Worm (Caenorhabditis elegans) whole organism, L3 larva: Measurements from ENCODE around the gene T12E12.6.
A peak's percentile ranks its signal among the peaks of the same experiment; 100 is the strongest.

Experiments
- ZK546.5 ChIP-seq: sonication (generic microtip); optimal IDR thresholded peaks from 2 replicates; lab custom pipeline; 2017; ENCODE audit warnings: missing biosample characterization, missing genetic modification characterization
- ama-1 ChIP-seq: fragments of 150-350 bp; optimal IDR thresholded peaks from 2 replicates; lab custom pipeline; 2018
- ceh-16 ChIP-seq: sonication (generic microtip); optimal IDR thresholded peaks from 2 replicates; lab custom pipeline; 2017; ENCODE audit warnings: missing biosample characterization, missing genetic modification characterization
- ceh-28 ChIP-seq: fragments of 150-350 bp; optimal IDR thresholded peaks from 2 replicates; lab custom pipeline; 2014; ENCODE audit warnings: missing biosample characterization, missing genetic modification reagents, missing genetic modification characterization
- ceh-9 ChIP-seq: sonication (generic microtip); optimal IDR thresholded peaks from 2 replicates; lab custom pipeline; 2018; ENCODE audit warnings: missing biosample characterization, missing genetic modification characterization
- daf-12 ChIP-seq: fragments of 150-350 bp; optimal IDR thresholded peaks from 2 replicates; lab custom pipeline; 2014; ENCODE audit warnings: missing biosample characterization, missing genetic modification reagents, missing genetic modification characterization
- egl-5 ChIP-seq: fragments of 150-350 bp; optimal IDR thresholded peaks from 2 replicates; lab custom pipeline; 2017; ENCODE audit warnings: missing biosample characterization, missing genetic modification reagents, missing genetic modification characterization, inconsistent platforms
- elt-1 ChIP-seq: fragments of 150-350 bp; optimal IDR thresholded peaks from 2 replicates; lab custom pipeline; 2014; ENCODE audit warnings: missing biosample characterization, missing genetic modification characterization
- elt-2 ChIP-seq: sonication (generic microtip); optimal IDR thresholded peaks from 2 replicates; lab custom pipeline; 2016; ENCODE audit warnings: missing genetic modification reagents, mild to moderate bottlenecking, missing genetic modification characterization, missing compliant biosample characterization
- elt-3 ChIP-seq, 3 experiments: fragments of 150-350 bp in 1 of 3; sonication (generic microtip) in 2 of 3; optimal IDR thresholded peaks; 2 replicates in 2 of 3; 4 replicates in 1 of 3; lab custom pipeline; 2014 to 2017; ENCODE audit warnings: missing biosample characterization in 3 of 3, missing genetic modification characterization in 3 of 3
- eor-1 ChIP-seq, 2 experiments: fragments of 150-350 bp; optimal IDR thresholded peaks; 2 replicates each; lab custom pipeline; 2014 to 2018; ENCODE audit warnings: missing biosample characterization in 2 of 2, missing genetic modification characterization in 2 of 2
- fkh-2 ChIP-seq: fragments of 150-350 bp; optimal IDR thresholded peaks from 2 replicates; lab custom pipeline; 2014; ENCODE audit warnings: missing biosample characterization, missing genetic modification reagents, missing genetic modification characterization
- jun-1 ChIP-seq: fragments of 150-350 bp; optimal IDR thresholded peaks from 2 replicates; lab custom pipeline; 2014; ENCODE audit warnings: missing biosample characterization, missing genetic modification reagents, missing genetic modification characterization
- lin-15B ChIP-seq: fragments of 150-350 bp; optimal IDR thresholded peaks from 2 replicates; lab custom pipeline; 2014; ENCODE audit warnings: missing biosample characterization, missing genetic modification characterization
- lsy-12 ChIP-seq: sonication (generic microtip); optimal IDR thresholded peaks from 2 replicates; lab custom pipeline; 2016; ENCODE audit warnings: mild to moderate bottlenecking, missing genetic modification characterization, missing compliant biosample characterization
- nfya-1 ChIP-seq: sonication (generic microtip); optimal IDR thresholded peaks from 2 replicates; lab custom pipeline; 2017; ENCODE audit warnings: missing genetic modification characterization, mild to moderate bottlenecking, missing compliant biosample characterization, antibody characterized with exemption, moderate library complexity; ENCODE audit not compliant: insufficient read depth
- nhr-12 ChIP-seq: fragments of 150-350 bp; optimal IDR thresholded peaks from 2 replicates; lab custom pipeline; 2014; ENCODE audit warnings: missing biosample characterization, missing genetic modification characterization
- nhr-23 ChIP-seq: fragments of 150-350 bp; optimal IDR thresholded peaks from 2 replicates; lab custom pipeline; 2014; ENCODE audit warnings: missing biosample characterization, missing genetic modification reagents, missing genetic modification characterization
- nhr-25 ChIP-seq: sonication (generic microtip); optimal IDR thresholded peaks from 2 replicates; lab custom pipeline; 2017; ENCODE audit warnings: missing biosample characterization, missing genetic modification characterization
- nhr-28 ChIP-seq: fragments of 150-350 bp; optimal IDR thresholded peaks from 2 replicates; lab custom pipeline; 2014; ENCODE audit warnings: missing biosample characterization, missing genetic modification characterization
- nhr-43 ChIP-seq: sonication (generic microtip); optimal IDR thresholded peaks from 2 replicates; lab custom pipeline; 2016; ENCODE audit warnings: mild to moderate bottlenecking, missing genetic modification characterization, missing compliant biosample characterization; ENCODE audit not compliant: poor library complexity, severe bottlenecking
- nhr-67 ChIP-seq: fragments of 150-350 bp; optimal IDR thresholded peaks from 2 replicates; lab custom pipeline; 2014; ENCODE audit warnings: missing biosample characterization, missing genetic modification characterization
- nhr-76 ChIP-seq: fragments of 150-350 bp; sonication (generic microtip); optimal IDR thresholded peaks from 5 replicates; lab custom pipeline; 2014; ENCODE audit warnings: missing biosample characterization, missing genetic modification characterization
- nhr-77 ChIP-seq: fragments of 150-350 bp; optimal IDR thresholded peaks from 2 replicates; lab custom pipeline; 2014; ENCODE audit warnings: missing biosample characterization, missing genetic modification characterization
- pha-4 ChIP-seq: fragments of 150-350 bp; optimal IDR thresholded peaks from 2 replicates; lab custom pipeline; 2014; ENCODE audit warnings: missing biosample characterization, missing genetic modification reagents, missing genetic modification characterization
- pqm-1 ChIP-seq: fragments of 150-350 bp; optimal IDR thresholded peaks from 2 replicates; lab custom pipeline; 2017; ENCODE audit warnings: missing biosample characterization, missing genetic modification characterization, inconsistent platforms
- sea-2 ChIP-seq: fragments of 150-350 bp; sonication (generic microtip); optimal IDR thresholded peaks from 4 replicates; lab custom pipeline; 2014; ENCODE audit warnings: missing biosample characterization, missing genetic modification reagents, missing genetic modification characterization
- snpc-4 ChIP-seq: fragments of 150-350 bp; optimal IDR thresholded peaks from 2 replicates; lab custom pipeline; 2014; ENCODE audit warnings: missing biosample characterization, missing genetic modification characterization
- unc-62 ChIP-seq: fragments of 150-350 bp; sonication (generic microtip); optimal IDR thresholded peaks from 4 replicates; lab custom pipeline; 2014; ENCODE audit warnings: missing biosample characterization, missing genetic modification reagents, missing genetic modification characterization
- zag-1 ChIP-seq: fragments of 150-350 bp; optimal IDR thresholded peaks from 2 replicates; lab custom pipeline; 2014; ENCODE audit warnings: missing biosample characterization, missing genetic modification characterization
- ztf-4 ChIP-seq: fragments of 150-350 bp; optimal IDR thresholded peaks from 2 replicates; lab custom pipeline; 2014; ENCODE audit warnings: missing biosample characterization, missing genetic modification characterization

The T12E12.6 gene

ce11 chrIV:5582267-5582666 is 8.3 kb upstream of the T12E12.6 start (continued):
- TF ChIP-seq nfya-1 (tag; lab: Kevin White, UChicago) (peak; percentile 77), fkh-2 (tag; lab: Kevin White, UChicago) (no peak), ceh-9 (no peak)

- TF ChIP-seq egl-5 (tag; lab: Kevin White, UChicago) = peak; percentile 49
- TF ChIP-seq eor-1 (tag; optimal IDR thresholded peaks at IDR 0.05; lab: Kevin White, UChicago) = no peak
- TF ChIP-seq snpc-4 (tag; lab: Kevin White, UChicago) = no peak
- peak; percentile 18 for TF ChIP-seq jun-1
- TF ChIP-seq pha-4 (tag; lab: Kevin White, UChicago) = peak; percentile 75
- TF ChIP-seq ceh-28 (tag; lab: Kevin White, UChicago) = no peak
- no peak for TF ChIP-seq lin-15B (tag; lab: Kevin White, UChicago)
- TF ChIP-seq elt-3 (tag; optimal IDR thresholded peaks at IDR 0.05; lab: Kevin White, UChicago) = no peak
- TF ChIP-seq ZK546.5 = no peak
- TF ChIP-seq unc-62 (GFP tag; lab: Kevin White, UChicago) = no peak
- no peak for TF ChIP-seq ztf-4 (tag; lab: Kevin White, UChicago)
- TF ChIP-seq nhr-25 = no peak
- peak; percentile 70 for TF ChIP-seq pqm-1 (tag; lab: Kevin White, UChicago)
- no peak for TF ChIP-seq ceh-9
- TF ChIP-seq elt-2 (tag; lab: Kevin White, UChicago) = peak; percentile 32
Observed at ce11 chrIV:5580588-5581308, 6.8 kb upstream of the T12E12.6 start.

ce11 chrIV:5572693-5573092 is 1.2 kb downstream of the T12E12.6 start:
- TF ChIP-seq elt-1 (no peak), nhr-76 (no peak), nhr-25 (no peak), ama-1 (lab: Kevin White, UChicago) (no peak), nhr-67 (tag; lab: Kevin White, UChicago) (no peak), zag-1 (tag; lab: Kevin White, UChicago) (no peak), ceh-28 (tag; lab: Kevin White, UChicago) (no peak), pha-4 (tag; lab: Kevin White, UChicago) (no peak), snpc-4 (tag; lab: Kevin White, UChicago) (no peak), nhr-43 (tag; lab: Kevin White, UChicago) (no peak), unc-62 (GFP tag; lab: Kevin White, UChicago) (no peak), nhr-12 (tag; lab: Kevin White, UChicago) (no peak), eor-1 (tag; optimal IDR thresholded peaks at IDR 0.05; lab: Kevin White, UChicago) (no peak), sea-2 (GFP tag; lab: Kevin White, UChicago) (no peak), ztf-4 (tag; lab: Kevin White, UChicago) (no peak)

ce11 chrIV:5565105-5565504 is 8.8 kb downstream of the T12E12.6 start:
- TF ChIP-seq nhr-23 (tag; lab: Kevin White, UChicago) (peak; percentile 29), pha-4 (tag; lab: Kevin White, UChicago) (peak; percentile 92), nhr-28 (tag; lab: Kevin White, UChicago) (no peak), ceh-16 (tag; lab: Kevin White, UChicago) (no peak), elt-2 (tag; lab: Kevin White, UChicago) (no peak), daf-12 (tag; lab: Kevin White, UChicago) (no peak), nhr-25 (peak; percentile 49), lsy-12 (tag; lab: Kevin White, UChicago) (no peak), nhr-77 (no peak), snpc-4 (tag; lab: Kevin White, UChicago) (peak; percentile 60), eor-1 (tag; optimal IDR thresholded peaks at IDR 0.05; lab: Kevin White, UChicago) (no peak), nfya-1 (tag; lab: Kevin White, UChicago) (no peak)
- TF ChIP-seq, all 47 proteins: peak for 4

ce11 chrIV:5564293-5564692 is 9.6 kb downstream of the T12E12.6 start:
- TF ChIP-seq nhr-25 (peak; percentile 18), nhr-77 (no peak), eor-1 (tag; optimal IDR thresholded peaks at IDR 0.05; lab: Kevin White, UChicago) (no peak), elt-3 (tag; optimal IDR thresholded peaks at IDR 0.05; lab: Kevin White, UChicago) (no peak), ZK546.5 (no peak)
